Worm (Caenorhabditis elegans) whole organism, L4 larva: Measurements from ENCODE around the gene cpi-2.

Experiments
- F49E8.2 ChIP-seq: sonication (generic microtip); optimal IDR thresholded peaks from 2 replicates; lab custom pipeline; 2016; ENCODE audit warnings: missing compliant biosample characterization, mild to moderate bottlenecking, missing genetic modification characterization, borderline replicate concordance
- Y48G9A.11 ChIP-seq: fragments of 200-800 bp; sonication (Bioruptor generic); IDR thresholded peaks from 2 replicates; pipeline ENCODE4 v1.3.6; 2022; ENCODE audit warnings: missing genetic modification reagents, missing genetic modification characterization, missing compliant biosample characterization
- Y75B8A.6 ChIP-seq: fragments of 200-800 bp; sonication (Bioruptor generic); IDR thresholded peaks from 2 replicates; pipeline ENCODE4 v1.3.6; 2022; ENCODE audit warnings: missing genetic modification reagents, missing genetic modification characterization, missing compliant biosample characterization
- aha-1 ChIP-seq: fragments of 150-350 bp; peaks from one replicate; lab custom pipeline; 2014; ENCODE audit warnings: missing biosample characterization, missing genetic modification characterization
- ama-1 ChIP-seq: fragments of 150-350 bp; optimal IDR thresholded peaks from 2 replicates; lab custom pipeline; 2014; ENCODE audit warnings: inconsistent platforms, mixed read lengths
- arid-1 ChIP-seq: fragments of 200-800 bp; sonication (Bioruptor generic); conservative IDR thresholded peaks from 2 replicates; pipeline ENCODE4 v1.3.6; 2022; ENCODE audit warnings: missing genetic modification reagents, missing genetic modification characterization, missing compliant biosample characterization
- ceh-28 ChIP-seq: fragments of 150-350 bp; optimal IDR thresholded peaks from 2 replicates; lab custom pipeline; 2014; ENCODE audit warnings: missing biosample characterization, missing genetic modification reagents, missing genetic modification characterization
- ceh-62 ChIP-seq: sonication (generic microtip); optimal IDR thresholded peaks from 2 replicates; lab custom pipeline; 2017; ENCODE audit warnings: missing biosample characterization, missing genetic modification characterization
- ces-1 ChIP-seq: fragments of 150-350 bp; sonication (generic microtip); optimal IDR thresholded peaks from 4 replicates; lab custom pipeline; 2014; ENCODE audit warnings: missing biosample characterization, missing genetic modification reagents, missing genetic modification characterization
- ctbp-1 ChIP-seq: fragments of 200-800 bp; sonication (Bioruptor generic); IDR thresholded peaks from 2 replicates; pipeline ENCODE4 v1.3.6; 2022; ENCODE audit warnings: missing genetic modification reagents, missing genetic modification characterization, missing compliant biosample characterization
- daf-16 ChIP-seq, 3 experiments: sonication (generic microtip); optimal IDR thresholded peaks; 2 replicates each; lab custom pipeline; 2016 to 2017; ENCODE audit warnings: missing genetic modification characterization in 3 of 3, missing genetic modification reagents in 3 of 3, mild to moderate bottlenecking in 2 of 3, missing compliant biosample characterization in 2 of 3, missing biosample characterization in 1 of 3, moderate library complexity in 1 of 3
- daf-8 ChIP-seq: fragments of 200-800 bp; sonication (Bioruptor generic); IDR thresholded peaks from 2 replicates; pipeline ENCODE4 v1.3.6; 2022; ENCODE audit warnings: missing genetic modification characterization, missing compliant biosample characterization
- dmd-6 ChIP-seq: fragments of 200-800 bp; sonication (Bioruptor generic); IDR thresholded peaks from 2 replicates; pipeline ENCODE4 v1.3.6; 2022; ENCODE audit warnings: missing genetic modification reagents, missing genetic modification characterization, missing compliant biosample characterization
- duxl-1 ChIP-seq: sonication (generic microtip); optimal IDR thresholded peaks from 2 replicates; lab custom pipeline; 2016; ENCODE audit warnings: mild to moderate bottlenecking, missing genetic modification characterization, moderate library complexity, missing compliant biosample characterization; ENCODE audit not compliant: poor library complexity
- dve-1 ChIP-seq: sonication (generic microtip); optimal IDR thresholded peaks from 2 replicates; lab custom pipeline; 2017; ENCODE audit warnings: antibody characterized with exemption, mild to moderate bottlenecking, missing genetic modification characterization, missing compliant biosample characterization; ENCODE audit not compliant: insufficient read depth
- egl-27 ChIP-seq: sonication (generic microtip); optimal IDR thresholded peaks from 3 replicates; lab custom pipeline; 2017; ENCODE audit warnings: missing biosample characterization, missing genetic modification reagents, missing genetic modification characterization
- gei-8 ChIP-seq: fragments of 200-800 bp; sonication (Bioruptor generic); optimal IDR thresholded peaks from 2 replicates; lab custom pipeline; 2018; ENCODE audit warnings: mild to moderate bottlenecking, missing genetic modification characterization, missing compliant biosample characterization
- hif-1 ChIP-seq, 2 experiments: sonication (generic microtip); optimal IDR thresholded peaks; 2 replicates each; lab custom pipeline; 2016 to 2017; ENCODE audit warnings: missing compliant biosample characterization in 2 of 2, missing genetic modification characterization in 2 of 2, missing genetic modification reagents in 2 of 2, missing genotype in 2 of 2, mild to moderate bottlenecking in 1 of 2
- hlh-30 ChIP-seq: sonication (generic microtip); optimal IDR thresholded peaks from 2 replicates; lab custom pipeline; 2017; ENCODE audit warnings: antibody characterized with exemption, mild to moderate bottlenecking, missing genetic modification characterization, missing compliant biosample characterization; ENCODE audit not compliant: insufficient read depth
- jun-1 ChIP-seq: fragments of 150-350 bp; optimal IDR thresholded peaks from 2 replicates; lab custom pipeline; 2014; ENCODE audit warnings: missing biosample characterization, missing genetic modification reagents, missing genetic modification characterization
- lim-7 ChIP-seq: fragments of 200-800 bp; sonication (Bioruptor generic); IDR thresholded peaks from 2 replicates; pipeline ENCODE4 v1.3.6; 2022; ENCODE audit warnings: missing genetic modification characterization, missing compliant biosample characterization
- lin-13 ChIP-seq: fragments of 150-350 bp; optimal IDR thresholded peaks from 2 replicates; lab custom pipeline; 2014; ENCODE audit warnings: missing biosample characterization, missing genetic modification reagents, missing genetic modification characterization
- lin-15B ChIP-seq: fragments of 150-350 bp; sonication (generic microtip); optimal IDR thresholded peaks from 3 replicates; lab custom pipeline; 2014; ENCODE audit warnings: missing biosample characterization, missing genetic modification characterization
- lin-38 ChIP-seq: fragments of 200-800 bp; sonication (Bioruptor generic); IDR thresholded peaks from 2 replicates; pipeline ENCODE4 v1.3.6; 2022; ENCODE audit warnings: missing genetic modification reagents, missing genetic modification characterization, missing compliant biosample characterization
- madf-5 ChIP-seq, 2 experiments: fragments of 200-800 bp; sonication (Bioruptor generic); IDR thresholded peaks; 2 replicates each; pipeline ENCODE4 v1.3.6; 2022; ENCODE audit warnings: missing compliant biosample characterization in 2 of 2, missing genetic modification characterization in 2 of 2
- mdt-29 ChIP-seq: fragments of 200-800 bp; sonication (Bioruptor generic); IDR thresholded peaks from 2 replicates; pipeline ENCODE4 v1.3.6; 2022; ENCODE audit warnings: missing genetic modification reagents, missing genetic modification characterization, missing compliant biosample characterization
- mxl-2 ChIP-seq: fragments of 200-800 bp; sonication (Bioruptor generic); conservative IDR thresholded peaks from 2 replicates; pipeline ENCODE4 v1.3.6; 2022; ENCODE audit warnings: missing genetic modification reagents, missing genetic modification characterization, missing compliant biosample characterization
- mxl-3 ChIP-seq: fragments of 200-800 bp; sonication (Bioruptor generic); optimal IDR thresholded peaks from 2 replicates; lab custom pipeline; 2018; ENCODE audit warnings: mild to moderate bottlenecking, missing genetic modification characterization, missing compliant biosample characterization
- nhr-25 ChIP-seq: sonication (generic microtip); optimal IDR thresholded peaks from 2 replicates; lab custom pipeline; 2017; ENCODE audit warnings: missing genetic modification characterization, mild to moderate bottlenecking, missing compliant biosample characterization, antibody characterized with exemption, moderate library complexity, borderline replicate concordance; ENCODE audit not compliant: insufficient read depth
- nhr-41 ChIP-seq: fragments of 200-800 bp; sonication (Bioruptor generic); IDR thresholded peaks from 2 replicates; pipeline ENCODE4 v1.3.6; 2022; ENCODE audit warnings: missing genetic modification reagents, missing genetic modification characterization, missing compliant biosample characterization
- nhr-42 ChIP-seq: fragments of 200-800 bp; sonication (Bioruptor generic); IDR thresholded peaks from 2 replicates; pipeline ENCODE4 v1.3.6; 2022; ENCODE audit warnings: missing genetic modification characterization, missing compliant biosample characterization
- nhr-6 ChIP-seq: fragments of 150-350 bp; optimal IDR thresholded peaks from 2 replicates; lab custom pipeline; 2014; ENCODE audit warnings: missing biosample characterization, missing genetic modification characterization
- nhr-76 ChIP-seq: fragments of 150-350 bp; optimal IDR thresholded peaks from 2 replicates; lab custom pipeline; 2014; ENCODE audit warnings: missing biosample characterization, missing genetic modification characterization
- pha-4 ChIP-seq, 2 experiments: fragments of 150-350 bp in 1 of 2; fragments of 200-800 bp in 1 of 2; sonication (Bioruptor generic) in 1 of 2; IDR thresholded peaks in 1 of 2; optimal IDR thresholded peaks in 1 of 2; 2 replicates each; pipeline versions ENCODE4 v1.3.6 to Lab custom; 2014 to 2022; ENCODE audit warnings: missing genetic modification characterization in 2 of 2, missing genetic modification reagents in 2 of 2, missing biosample characterization in 1 of 2, missing compliant biosample characterization in 1 of 2
- php-3 ChIP-seq: fragments of 200-800 bp; sonication (Bioruptor generic); IDR thresholded peaks from 2 replicates; pipeline ENCODE4 v1.3.6; 2022; ENCODE audit warnings: missing genetic modification reagents, missing genetic modification characterization, missing compliant biosample characterization
- saeg-2 ChIP-seq: fragments of 200-800 bp; sonication (Bioruptor generic); IDR thresholded peaks from 2 replicates; pipeline ENCODE4 v1.3.6; 2022; ENCODE audit warnings: missing genetic modification reagents, missing genetic modification characterization, missing compliant biosample characterization
- set-16 ChIP-seq: fragments of 200-800 bp; sonication (Bioruptor generic); IDR thresholded peaks from 2 replicates; pipeline ENCODE4 v1.3.6; 2022; ENCODE audit warnings: missing genetic modification reagents, missing genetic modification characterization, missing compliant biosample characterization
- snpc-1.2 ChIP-seq: fragments of 200-800 bp; sonication (Bioruptor generic); IDR thresholded peaks from 2 replicates; pipeline ENCODE4 v1.3.6; 2022; ENCODE audit warnings: missing genetic modification reagents, missing genetic modification characterization, missing compliant biosample characterization
- spr-3 ChIP-seq: fragments of 200-800 bp; sonication (Bioruptor generic); optimal IDR thresholded peaks from 2 replicates; lab custom pipeline; 2018; ENCODE audit warnings: mild to moderate bottlenecking, missing genetic modification characterization, missing compliant biosample characterization
- tag-97 ChIP-seq: fragments of 200-800 bp; sonication (Bioruptor generic); IDR thresholded peaks from 2 replicates; pipeline ENCODE4 v1.3.6; 2022; ENCODE audit warnings: missing genetic modification characterization, missing compliant biosample characterization
- tra-1 ChIP-seq: fragments of 200-800 bp; sonication (Bioruptor generic); IDR thresholded peaks from 2 replicates; pipeline ENCODE4 v1.3.6; 2022; ENCODE audit warnings: missing genetic modification reagents, missing genetic modification characterization, missing compliant biosample characterization
- unc-130 ChIP-seq: sonication (generic microtip); optimal IDR thresholded peaks from 2 replicates; lab custom pipeline; 2016; ENCODE audit warnings: missing genetic modification reagents, missing genetic modification characterization, missing compliant biosample characterization
- unc-62 ChIP-seq, 3 experiments: fragments of 150-350 bp in 1 of 3; sonication (generic microtip); optimal IDR thresholded peaks in 2 of 3; peaks in 1 of 3; 1 replicate in 1 of 3; 2 replicates in 2 of 3; lab custom pipeline; 2014 to 2017; ENCODE audit warnings: missing biosample characterization in 3 of 3, missing genetic modification characterization in 3 of 3, missing genetic modification reagents in 3 of 3, missing genotype in 1 of 3
- vab-7 ChIP-seq: fragments of 200-800 bp; sonication (Bioruptor generic); IDR thresholded peaks from 2 replicates; pipeline ENCODE4 v1.3.6; 2022; ENCODE audit warnings: missing genetic modification reagents, missing genetic modification characterization, missing compliant biosample characterization
- zip-11 ChIP-seq: fragments of 200-800 bp; sonication (Bioruptor generic); IDR thresholded peaks from 2 replicates; pipeline ENCODE4 v1.3.6; 2022; ENCODE audit warnings: missing genetic modification characterization, missing compliant biosample characterization

The cpi-2 gene

DNA sequence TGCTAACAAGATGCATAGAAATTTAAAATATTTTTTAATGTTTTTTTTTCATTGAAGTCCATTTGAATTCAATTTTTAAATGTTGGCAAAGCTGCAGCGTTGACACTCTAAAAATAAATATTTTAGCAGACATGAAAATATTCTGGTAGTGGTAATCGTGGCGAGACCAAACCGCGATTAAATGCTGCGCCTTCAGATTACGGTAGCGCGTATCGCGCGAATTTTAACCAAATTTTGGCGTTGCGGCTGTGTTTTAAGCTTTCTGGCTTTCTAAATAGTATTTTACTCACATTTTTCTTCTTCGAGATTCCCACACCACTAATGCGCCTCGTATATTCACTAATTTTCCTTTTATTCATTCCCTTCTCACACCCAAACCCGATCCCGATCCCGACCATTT, 47.7 kb upstream of the cpi-2 start, which contains the start of gene cpg-4 (continued):
- TF ChIP-seq set-16 (GFP tag; lab: Robert Waterston, UW) = no peak
- TF ChIP-seq php-3 (GFP tag; lab: Robert Waterston, UW) = no peak
- no peak for TF ChIP-seq dve-1 (tag; lab: Kevin White, UChicago)
- no peak for TF ChIP-seq nhr-76 (tag; lab: Kevin White, UChicago)
- peak; percentile 32 for TF ChIP-seq F49E8.2 (tag; lab: Kevin White, UChicago)
- TF ChIP-seq dmd-6 (GFP tag; lab: Robert Waterston, UW) = no peak
- no peak for TF ChIP-seq arid-1 (GFP tag; lab: Robert Waterston, UW)
- TF ChIP-seq Y48G9A.11 (GFP tag; lab: Robert Waterston, UW) = peak; percentile 63; the same call in 1 of the 2 replicates
- TF ChIP-seq Y75B8A.6 (GFP tag; lab: Robert Waterston, UW) = no peak
- TF ChIP-seq hlh-30 = no peak
- 0 out of 2 replicates have a peak, but pooled peaks have one; percentile 27 for TF ChIP-seq snpc-1.2 (GFP tag; lab: Robert Waterston, UW)
- peak; percentile 18 for TF ChIP-seq unc-130
- TF ChIP-seq mdt-29 (GFP tag; lab: Robert Waterston, UW) = no peak
- no peak for TF ChIP-seq pha-4 (GFP tag; IDR thresholded peaks at IDR 0.05; lab: Robert Waterston, UW)
- TF ChIP-seq pha-4 (tag; optimal IDR thresholded peaks at IDR 0.05; lab: Kevin White, UChicago) = no peak

DNA sequence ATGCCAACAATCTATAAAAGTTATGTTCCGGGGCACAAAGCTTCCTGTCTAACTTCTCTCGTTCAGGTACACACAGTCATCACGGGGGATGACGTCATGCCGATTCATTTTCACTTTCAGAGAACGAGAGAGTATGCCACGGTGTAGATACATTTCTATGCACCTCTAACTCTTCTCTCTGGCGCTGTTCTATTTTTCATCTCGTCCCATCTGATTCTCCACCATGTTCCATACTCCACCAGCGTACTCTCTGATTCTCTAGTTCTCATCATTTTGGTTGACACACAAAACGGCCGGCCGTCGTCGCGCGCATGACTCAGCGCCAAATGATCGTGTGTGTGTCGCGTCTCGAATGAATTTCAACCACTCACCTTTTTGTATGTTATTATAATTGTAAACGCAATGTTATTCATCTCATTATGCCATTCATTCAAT, 43.5 kb upstream of the cpi-2 start:
- TF ChIP-seq nhr-6 (peak; percentile 81), tag-97 (GFP tag; lab: Robert Waterston, UW) (no peak), madf-5 (GFP tag; IDR thresholded peaks at IDR 0.05; lab: Robert Waterston, UW) (peak in 1 of 2 experiments; percentile 59; a peak in 1 of 4 replicates), nhr-76 (tag; lab: Kevin White, UChicago) (peak; percentile 33), unc-130 (no peak), lim-7 (GFP tag; lab: Robert Waterston, UW) (0 out of 2 replicates have a peak, but pooled peaks have one; percentile 25), vab-7 (GFP tag; lab: Robert Waterston, UW) (no peak), gei-8 (GFP tag; lab: Kevin White, UChicago) (peak; percentile 83), duxl-1 (peak; percentile 45), mxl-2 (GFP tag; lab: Robert Waterston, UW) (peak; percentile 71; the same call in 1 of the 2 replicates), ceh-28 (tag; lab: Kevin White, UChicago) (peak; percentile 4), nhr-41 (GFP tag; lab: Robert Waterston, UW) (peak; percentile 79; the same call in 1 of the 2 replicates), unc-62 (GFP tag; optimal IDR thresholded peaks at IDR 0.05 in 1 of 2; lab: Kevin White, UChicago) (peak in 1 of 2 experiments; percentile 99), unc-62 (tag; optimal IDR thresholded peaks at IDR 0.05; lab: Kevin White, UChicago) (no peak), saeg-2 (peak; percentile 85), zip-11 (GFP tag; lab: Robert Waterston, UW) (no peak), aha-1 (tag; lab: Kevin White, UChicago) (peak; percentile 95), lin-38 (GFP tag; lab: Robert Waterston, UW) (peak; percentile 71), egl-27 (tag; lab: Kevin White, UChicago) (peak; percentile 79), daf-16 (GFP tag; optimal IDR thresholded peaks at IDR 0.05; lab: Kevin White, UChicago) (peak; percentile 59 to 89), daf-16 (tag; optimal IDR thresholded peaks at IDR 0.05; lab: Kevin White, UChicago) (peak; percentile 98), tra-1 (GFP tag; lab: Robert Waterston, UW) (peak; percentile 94), lin-13 (GFP tag; lab: Kevin White, UChicago) (peak; percentile 81), snpc-1.2 (GFP tag; lab: Robert Waterston, UW) (no peak), arid-1 (GFP tag; lab: Robert Waterston, UW) (peak; percentile 78), hif-1 (tag; optimal IDR thresholded peaks at IDR 0.05; lab: Kevin White, UChicago) (peak; percentile 13 to 85), dve-1 (tag; lab: Kevin White, UChicago) (peak; percentile 99), nhr-25 (tag; lab: Kevin White, UChicago) (peak; percentile 81), mxl-3 (GFP tag; lab: Kevin White, UChicago) (peak; percentile 94), ctbp-1 (GFP tag; lab: Robert Waterston, UW) (peak; percentile 86), ama-1 (lab: Kevin White, UChicago) (peak; percentile 36), ces-1 (no peak), spr-3 (GFP tag; lab: Kevin White, UChicago) (peak; percentile 66), ceh-62 (tag; lab: Kevin White, UChicago) (no peak), nhr-42 (GFP tag; lab: Robert Waterston, UW) (peak; percentile 91), jun-1 (tag; lab: Kevin White, UChicago) (peak; percentile 93), daf-8 (GFP tag; lab: Robert Waterston, UW) (no peak), lin-15B (tag; lab: Kevin White, UChicago) (no peak)
